Worm (Caenorhabditis elegans) whole organism, L1 larva: ENCODE data around the gene lips-3.

ENCODE experiments used
- C04F5.9 ChIP-seq: sonication (generic microtip); optimal IDR thresholded peaks from 2 replicates; lab custom pipeline; 2016; ENCODE audit warnings: missing genetic modification characterization, missing compliant biosample characterization
- C16A3.4 ChIP-seq: fragments of 150-350 bp; optimal IDR thresholded peaks from 2 replicates; lab custom pipeline; 2014; ENCODE audit warnings: missing biosample characterization, missing genetic modification characterization
- C34B4.2 ChIP-seq: sonication (generic microtip); optimal IDR thresholded peaks from 2 replicates; lab custom pipeline; 2017; ENCODE audit warnings: mild to moderate bottlenecking, missing genetic modification characterization, missing compliant biosample characterization
- aha-1 ChIP-seq: fragments of 150-350 bp; optimal IDR thresholded peaks from 2 replicates; lab custom pipeline; 2014; ENCODE audit warnings: missing biosample characterization, missing genetic modification characterization
- ceh-63 ChIP-seq: fragments of 200-800 bp; sonication (Bioruptor generic); optimal IDR thresholded peaks from 2 replicates; lab custom pipeline; 2018; ENCODE audit warnings: mild to moderate bottlenecking, missing genetic modification characterization, missing compliant biosample characterization
- ceh-82 ChIP-seq, 3 experiments: fragments of 150-350 bp in 1 of 3; sonication (generic microtip) in 2 of 3; optimal IDR thresholded peaks; 2 replicates each; lab custom pipeline; 2014 to 2017; ENCODE audit warnings: missing biosample characterization in 3 of 3, missing genetic modification characterization in 3 of 3
- ces-1 ChIP-seq: fragments of 150-350 bp; optimal IDR thresholded peaks from 2 replicates; lab custom pipeline; 2014; ENCODE audit warnings: missing biosample characterization, missing genetic modification reagents, missing genetic modification characterization
- dpl-1 ChIP-seq, 3 experiments: fragments of 150-350 bp in 2 of 3; sonication (generic microtip) in 1 of 3; optimal IDR thresholded peaks; 2 replicates each; lab custom pipeline; 2014 to 2017; ENCODE audit warnings: missing biosample characterization in 3 of 3, missing genetic modification characterization in 3 of 3, missing genetic modification reagents in 3 of 3
- efl-1 ChIP-seq, 4 experiments: fragments of 150-350 bp; optimal IDR thresholded peaks in 3 of 4; peaks in 1 of 4; 1 replicate in 1 of 4; 2 replicates in 3 of 4; lab custom pipeline; 2014; ENCODE audit warnings: missing biosample characterization in 2 of 4, missing genetic modification characterization in 2 of 4, missing genetic modification reagents in 2 of 4
- elt-3 ChIP-seq, 6 experiments: fragments of 150-350 bp in 1 of 6; sonication (generic microtip); optimal IDR thresholded peaks; 2 replicates each; lab custom pipeline; 2017 to 2018; ENCODE audit warnings: missing biosample characterization in 6 of 6, missing genetic modification characterization in 6 of 6, inconsistent platforms in 1 of 6
- fkh-4 ChIP-seq: sonication (generic microtip); optimal IDR thresholded peaks from 2 replicates; lab custom pipeline; 2016; ENCODE audit warnings: missing compliant biosample characterization, missing genetic modification characterization, borderline replicate concordance
- hlh-17 ChIP-seq: fragments of 200-800 bp; sonication (Bioruptor generic); optimal IDR thresholded peaks from 2 replicates; lab custom pipeline; 2018; ENCODE audit warnings: missing genetic modification characterization, mild to moderate bottlenecking, missing compliant biosample characterization, moderate library complexity, borderline replicate concordance
- isw-1 ChIP-seq: fragments of 200-800 bp; sonication (Bioruptor generic); IDR thresholded peaks from 2 replicates; pipeline ENCODE4 v1.3.6; 2022; ENCODE audit warnings: missing genetic modification characterization, missing compliant biosample characterization
- jun-1 ChIP-seq: fragments of 150-350 bp; optimal IDR thresholded peaks from 2 replicates; lab custom pipeline; 2014; ENCODE audit warnings: missing biosample characterization, missing genetic modification reagents, missing genetic modification characterization
- lin-14 ChIP-seq: fragments of 200-800 bp; sonication (Bioruptor generic); optimal IDR thresholded peaks from 2 replicates; lab custom pipeline; 2018; ENCODE audit warnings: mild to moderate bottlenecking, missing genetic modification characterization, moderate library complexity, missing compliant biosample characterization
- lin-35 ChIP-seq, 2 experiments: fragments of 150-350 bp; optimal IDR thresholded peaks; 2 replicates each; lab custom pipeline; 2014; ENCODE audit warnings: missing biosample characterization in 2 of 2, missing genetic modification characterization in 2 of 2, missing genetic modification reagents in 2 of 2
- lir-3 ChIP-seq: sonication (generic microtip); optimal IDR thresholded peaks from 2 replicates; lab custom pipeline; 2016; ENCODE audit warnings: mild to moderate bottlenecking, missing genetic modification characterization, moderate library complexity, missing compliant biosample characterization; ENCODE audit not compliant: poor library complexity
- lsy-2 ChIP-seq, 2 experiments: fragments of 150-350 bp; optimal IDR thresholded peaks; 2 replicates each; lab custom pipeline; 2014; ENCODE audit warnings: missing biosample characterization in 2 of 2, missing genetic modification characterization in 2 of 2
- mdl-1 ChIP-seq, 2 experiments: fragments of 150-350 bp; optimal IDR thresholded peaks; 2 replicates each; lab custom pipeline; 2014 to 2017; ENCODE audit warnings: missing biosample characterization in 2 of 2, missing genetic modification characterization in 2 of 2, inconsistent platforms in 1 of 2
- mep-1 ChIP-seq: fragments of 150-350 bp; optimal IDR thresholded peaks from 2 replicates; lab custom pipeline; 2014; ENCODE audit warnings: missing biosample characterization, missing genetic modification characterization
- nhr-11 ChIP-seq: fragments of 150-350 bp; optimal IDR thresholded peaks from 2 replicates; lab custom pipeline; 2014; ENCODE audit warnings: missing biosample characterization, missing genetic modification characterization
- nhr-20 ChIP-seq: sonication (generic microtip); optimal IDR thresholded peaks from 2 replicates; lab custom pipeline; 2016; ENCODE audit warnings: mild to moderate bottlenecking, missing genetic modification characterization, missing compliant biosample characterization
- nhr-71 ChIP-seq: sonication (generic microtip); optimal IDR thresholded peaks from 2 replicates; lab custom pipeline; 2016; ENCODE audit warnings: mild to moderate bottlenecking, missing genetic modification characterization, moderate library complexity, missing compliant biosample characterization
- nhr-85 ChIP-seq: sonication (generic microtip); peaks from one replicate; lab custom pipeline; 2016; ENCODE audit warnings: missing genetic modification characterization, inconsistent platforms, missing compliant biosample characterization
- pqm-1 ChIP-seq: sonication (generic microtip); optimal IDR thresholded peaks from 3 replicates; lab custom pipeline; 2017; ENCODE audit warnings: missing biosample characterization, missing genetic modification characterization
- rnt-1 ChIP-seq: sonication (generic microtip); optimal IDR thresholded peaks from 2 replicates; lab custom pipeline; 2016; ENCODE audit warnings: mild to moderate bottlenecking, missing genetic modification characterization, moderate library complexity, missing compliant biosample characterization
- snpc-4 ChIP-seq: fragments of 150-350 bp; optimal IDR thresholded peaks from 2 replicates; lab custom pipeline; 2014; ENCODE audit warnings: missing biosample characterization, missing genetic modification characterization
- snu-23 ChIP-seq: sonication (generic microtip); optimal IDR thresholded peaks from 2 replicates; lab custom pipeline; 2016; ENCODE audit warnings: missing genetic modification characterization, missing compliant biosample characterization
- unc-62 ChIP-seq: fragments of 150-350 bp; optimal IDR thresholded peaks from 2 replicates; lab custom pipeline; 2014; ENCODE audit warnings: missing biosample characterization, missing genetic modification reagents, missing genetic modification characterization
- unc-98 ChIP-seq: fragments of 200-800 bp; sonication (Bioruptor generic); IDR thresholded peaks from 2 replicates; pipeline ENCODE4 v1.3.6; 2022; ENCODE audit warnings: missing genetic modification characterization, missing compliant biosample characterization
- xbp-1 ChIP-seq: sonication (generic microtip); optimal IDR thresholded peaks from 2 replicates; lab custom pipeline; 2016; ENCODE audit warnings: missing genetic modification characterization, missing compliant biosample characterization
- zag-1 ChIP-seq: fragments of 150-350 bp; optimal IDR thresholded peaks from 2 replicates; lab custom pipeline; 2014; ENCODE audit warnings: missing biosample characterization, missing genetic modification characterization
- ztf-4 ChIP-seq: fragments of 150-350 bp; optimal IDR thresholded peaks from 2 replicates; lab custom pipeline; 2014; ENCODE audit warnings: missing biosample characterization, missing genetic modification characterization

The lips-3 gene

DNA sequence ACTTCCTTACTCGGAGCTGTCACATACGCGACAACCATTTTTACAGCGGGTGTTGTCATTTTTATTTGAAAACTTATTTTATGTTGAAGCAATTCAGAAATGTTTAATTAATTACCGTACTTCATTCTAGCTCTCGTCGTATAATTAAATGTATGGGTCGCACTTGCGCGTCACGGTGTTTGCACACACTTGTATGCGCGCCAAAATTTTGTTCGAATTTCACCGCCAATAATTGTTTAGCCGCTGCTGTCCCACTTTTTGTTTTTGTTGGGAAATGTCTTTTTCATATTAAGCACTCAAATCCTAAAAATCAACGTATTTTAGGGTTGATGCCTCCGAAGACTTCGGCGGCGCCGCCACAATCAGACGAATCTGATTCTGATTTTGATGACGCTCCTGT lies 29.2 kb upstream of the lips-3 start, which contains the start of the genes F35G12.7 and smc-4 (continued):
- TF ChIP-seq lir-3 (tag; lab: Kevin White, UChicago) = no peak

- TF ChIP-seq nhr-85 (peak; percentile 62), unc-98 (GFP tag; lab: Robert Waterston, UW) (no peak)
These were observed 23.1 kb upstream of the lips-3 start, which contains the start of gene erh-2 for ce11 chrIII:4593098-4593697. erh-2 (plus strand) TSS chrIII:4593231.

ce11 chrIII:4594324-4594723 lies 22.0 kb upstream of the lips-3 start, which contains the start of gene apc-11:
apc-11 (minus strand) TSS chrIII:4594424.
- TF ChIP-seq fkh-4 (tag; lab: Kevin White, UChicago) = no peak
- peak; percentile 52 for TF ChIP-seq nhr-85
- TF ChIP-seq, all 84 proteins: peak for 1

DNA sequence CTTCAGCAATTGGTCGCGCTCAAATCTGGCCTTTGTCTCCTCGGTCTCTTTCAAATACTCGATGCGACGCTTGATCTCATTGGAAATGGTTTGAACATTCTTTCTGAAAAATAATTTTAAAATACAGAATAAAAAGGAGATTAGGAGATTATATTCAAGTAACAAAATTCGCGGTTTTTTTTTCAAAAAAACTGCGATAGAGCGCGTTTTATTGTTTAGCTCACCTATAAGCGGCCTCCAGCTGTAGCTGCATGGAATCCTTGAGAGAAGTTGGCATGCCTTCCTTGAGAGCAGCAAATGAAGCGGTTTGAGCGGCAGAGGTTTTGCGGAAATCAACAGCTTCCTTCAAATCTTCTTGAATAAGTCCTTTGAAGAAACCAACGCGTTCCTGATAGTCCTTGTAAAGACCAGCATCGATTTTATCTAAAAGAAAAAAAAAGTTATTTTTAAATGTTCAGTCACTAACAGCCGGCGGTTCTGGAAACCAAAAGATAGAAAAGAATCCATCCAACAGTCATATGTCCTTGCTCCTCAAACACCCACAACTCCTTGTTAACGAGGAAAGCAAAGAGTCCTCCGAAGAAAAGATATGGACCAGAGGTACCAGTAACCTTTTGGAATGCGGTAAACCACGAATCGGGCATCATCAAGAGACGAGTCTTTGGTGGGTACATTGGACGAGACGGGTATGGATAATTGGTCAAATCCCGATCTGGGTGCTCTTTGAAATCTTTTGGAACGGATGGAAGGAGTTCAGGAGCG lies 21.4 kb upstream of the lips-3 start:
- TF ChIP-seq dpl-1 (GFP tag; optimal IDR thresholded peaks at IDR 0.05; lab: Kevin White, UChicago) (peak; percentile 35 to 54 (median 42)), ceh-82 (tag; optimal IDR thresholded peaks at IDR 0.05; lab: Kevin White, UChicago) (no peak), xbp-1 (no peak), C34B4.2 (tag; lab: Kevin White, UChicago) (no peak), lsy-2 (tag; optimal IDR thresholded peaks at IDR 0.05; lab: Kevin White, UChicago) (peak in 1 of 2 experiments; percentile 25), aha-1 (no peak), unc-62 (GFP tag; lab: Kevin White, UChicago) (no peak), jun-1 (tag; lab: Kevin White, UChicago) (no peak), rnt-1 (tag; lab: Kevin White, UChicago) (no peak), zag-1 (no peak), ces-1 (GFP tag; lab: Kevin White, UChicago) (no peak), efl-1 (optimal IDR thresholded peaks at IDR 0.05; lab: Kevin White, UChicago) (peak; percentile 16 to 37), efl-1 (GFP tag; optimal IDR thresholded peaks at IDR 0.05 in 1 of 2; lab: Kevin White, UChicago) (peak; percentile 54 to 93), lin-35 (GFP tag; optimal IDR thresholded peaks at IDR 0.05; lab: Kevin White, UChicago) (peak in 1 of 2 experiments; percentile 54), ceh-63 (no peak)

DNA sequence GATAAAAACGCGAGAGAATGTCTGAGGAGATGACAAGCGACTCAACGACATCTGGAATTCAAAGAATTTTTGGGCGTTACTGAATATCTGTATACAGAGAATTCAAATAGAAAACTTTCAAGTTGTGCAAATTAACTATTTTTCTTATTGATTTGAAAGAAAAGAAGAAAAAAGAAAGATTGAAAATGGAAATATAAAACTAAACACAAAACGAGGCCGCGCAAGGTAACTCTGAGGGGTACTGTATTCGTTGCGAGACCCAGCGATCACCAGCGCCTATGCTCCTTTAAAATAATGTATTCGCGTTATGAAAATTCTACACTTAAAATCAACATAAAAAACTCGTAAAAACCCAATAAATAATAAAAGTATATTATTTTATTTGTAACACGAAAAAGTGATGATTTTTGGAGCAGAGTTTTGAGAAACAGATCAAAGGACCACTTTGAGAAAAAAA lies 20.5 kb upstream of the lips-3 start, which contains the start of gene asb-1:
asb-1 (minus strand) TSS at position 51 of the 457 bp plus-strand sequence.
- TF ChIP-seq nhr-11 (no peak), mep-1 (tag; lab: Kevin White, UChicago) (no peak), C04F5.9 (no peak), C16A3.4 (tag; lab: Kevin White, UChicago) (no peak), isw-1 (GFP tag; lab: Robert Waterston, UW) (no peak), nhr-85 (peak; percentile 43)

DNA sequence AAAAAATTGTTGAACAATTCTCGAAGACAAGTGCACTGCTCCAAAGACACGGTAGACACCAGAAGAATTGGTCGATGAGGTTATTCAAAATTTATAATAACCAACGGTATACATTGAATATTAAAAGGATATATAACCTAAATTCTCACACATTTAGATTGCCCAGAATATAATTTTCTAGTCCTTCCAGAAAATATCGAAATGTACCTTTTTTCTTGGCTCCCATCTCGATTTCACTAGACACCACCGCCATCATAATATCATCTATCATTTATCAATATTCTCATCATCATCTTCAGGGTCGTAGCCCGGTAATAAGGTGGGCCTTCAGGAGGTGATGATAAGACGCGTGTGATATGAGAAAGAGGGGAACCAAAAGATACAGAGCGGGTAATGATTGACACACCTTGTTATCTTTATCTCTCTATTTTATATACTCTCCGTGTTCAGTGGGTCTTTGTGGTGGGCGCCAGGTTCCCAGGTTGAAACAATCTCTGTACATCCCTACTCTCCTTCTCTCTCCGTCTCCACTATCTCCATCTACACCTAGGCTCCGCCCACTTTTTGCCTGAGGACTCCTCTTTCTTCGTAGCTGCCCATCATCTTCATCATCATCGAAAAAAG lies 16.1 kb upstream of the lips-3 start, which contains the start of gene mab-21:
mab-21 (plus strand) TSS at position 615 of the 624 bp plus-strand sequence.
- peak; percentile 47 for TF ChIP-seq rnt-1 (tag; lab: Kevin White, UChicago)
- peak in 1 of 2 experiments; percentile 5 for TF ChIP-seq efl-1 (optimal IDR thresholded peaks at IDR 0.05; lab: Kevin White, UChicago)
- TF ChIP-seq efl-1 (GFP tag; optimal IDR thresholded peaks at IDR 0.05 in 1 of 2; lab: Kevin White, UChicago) = no peak
- TF ChIP-seq nhr-71 (tag; lab: Kevin White, UChicago) = peak; percentile 34
- peak; percentile 71 for TF ChIP-seq lin-14 (GFP tag; lab: Kevin White, UChicago)
- peak; percentile 22 for TF ChIP-seq snu-23 (GFP tag; lab: Kevin White, UChicago)
- TF ChIP-seq elt-3 (tag; optimal IDR thresholded peaks at IDR 0.05; lab: Kevin White, UChicago) = peak in 5 of 6 experiments; percentile 40 to 85 (median 51)
- peak in 1 of 2 experiments; percentile 15 for TF ChIP-seq lin-35 (GFP tag; optimal IDR thresholded peaks at IDR 0.05; lab: Kevin White, UChicago)
- TF ChIP-seq snpc-4 = no peak
- TF ChIP-seq fkh-4 (tag; lab: Kevin White, UChicago) = no peak
- TF ChIP-seq nhr-20 = peak; percentile 9
- TF ChIP-seq pqm-1 (tag; lab: Kevin White, UChicago) = no peak
- peak in 1 of 2 experiments; percentile 23 for TF ChIP-seq lsy-2 (tag; optimal IDR thresholded peaks at IDR 0.05; lab: Kevin White, UChicago)
- no peak for TF ChIP-seq zag-1
- no peak for TF ChIP-seq xbp-1
- peak; percentile 32 for TF ChIP-seq ztf-4 (tag; lab: Kevin White, UChicago)
- peak in 1 of 2 experiments; percentile 24 for TF ChIP-seq mdl-1 (tag; optimal IDR thresholded peaks at IDR 0.05; lab: Kevin White, UChicago)
- peak; percentile 3 for TF ChIP-seq nhr-85
- TF ChIP-seq hlh-17 = no peak
